Worm (Caenorhabditis elegans): ENCODE results near the gene fars-2.

- TF ChIP-seq fos-1 (tag; optimal IDR thresholded peaks at IDR 0.05) (no peak), unc-62 (GFP tag; optimal IDR thresholded peaks at IDR 0.05) (no peak)
These were observed 27.0 kb upstream of the fars-2 start, which contains the start of gene algn-7 for ce11 chrV:19934223-19934622.
